Fruit fly (Drosophila melanogaster): ENCODE results near the gene CG13248.

The CG13248 gene

DNA sequence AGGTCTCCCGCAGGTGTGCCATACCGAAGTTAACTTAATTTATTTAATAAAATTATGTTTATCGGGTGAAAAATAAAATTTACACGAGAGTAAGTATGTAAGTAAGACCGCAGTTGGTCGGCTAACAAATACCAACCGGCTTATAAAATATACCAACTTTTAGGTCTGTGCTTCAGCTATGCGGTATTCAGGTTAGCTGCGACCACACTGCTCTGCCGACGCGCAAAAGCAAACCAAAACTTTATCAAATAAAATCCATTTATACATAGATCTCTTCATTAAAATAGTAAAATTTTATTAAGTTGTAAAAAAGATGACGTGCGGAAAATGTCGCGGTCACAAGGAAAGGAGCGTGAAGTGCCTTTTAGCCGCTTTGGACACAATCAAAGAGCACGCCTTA lies 25.7 kb upstream of the CG13248 start, which contains the start of the genes mRpL15 and CtIP:
Gene mRpL15, minus strand, starts transcription at position 141 of the 400 bp plus-strand sequence.
Gene CtIP, plus strand, starts transcription at position 182 of the 400 bp plus-strand sequence.
- TF ChIP-seq Mnt (GFP tag; optimal IDR thresholded peaks at IDR 0.05) (peak; percentile 16), Crg-1 (GFP tag; optimal IDR thresholded peaks at IDR 0.05) (no peak)

DNA sequence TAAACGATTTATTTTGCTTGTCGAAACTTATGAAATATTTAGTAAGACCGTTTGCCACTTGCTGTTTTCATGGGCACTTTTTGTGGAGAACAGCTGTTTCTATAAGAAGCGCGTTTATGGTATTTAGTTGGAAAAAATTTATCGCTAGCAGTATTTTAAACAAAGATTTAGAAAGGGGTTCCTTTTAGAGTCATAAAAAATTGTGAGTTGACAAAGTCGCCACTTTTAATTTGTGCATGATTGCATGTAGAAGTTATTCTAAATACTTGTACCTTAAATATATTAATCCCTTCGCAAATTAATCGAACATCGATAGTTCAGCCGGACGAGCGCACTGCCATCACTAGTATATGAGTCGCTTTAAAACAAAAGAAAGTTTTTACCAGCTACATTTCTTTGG lies 21.9 kb upstream of the CG13248 start, which contains the start of the genes Las and Psn:
Gene Las, minus strand, starts transcription at position 65 of the 400 bp plus-strand sequence.
Gene Psn, plus strand, starts transcription at position 172 of the 400 bp plus-strand sequence.
- TF ChIP-seq CG12768 (GFP tag; optimal IDR thresholded peaks at IDR 0.05) (no peak), Mnt (GFP tag; optimal IDR thresholded peaks at IDR 0.05) (peak; percentile 39), kay (GFP tag; ENCODE audit: borderline replicate concordance) (no peak), CG1620 (GFP tag; optimal IDR thresholded peaks at IDR 0.05) (peak; percentile 12), tj (GFP tag; optimal IDR thresholded peaks at IDR 0.05) (peak; percentile 13), bab1 (GFP tag; optimal IDR thresholded peaks at IDR 0.05) (peak; percentile 56), CG11617 (GFP tag; optimal IDR thresholded peaks at IDR 0.05) (peak; percentile 40), CG14711 (tag; optimal IDR thresholded peaks at IDR 0.05) (peak; percentile 23)

DNA sequence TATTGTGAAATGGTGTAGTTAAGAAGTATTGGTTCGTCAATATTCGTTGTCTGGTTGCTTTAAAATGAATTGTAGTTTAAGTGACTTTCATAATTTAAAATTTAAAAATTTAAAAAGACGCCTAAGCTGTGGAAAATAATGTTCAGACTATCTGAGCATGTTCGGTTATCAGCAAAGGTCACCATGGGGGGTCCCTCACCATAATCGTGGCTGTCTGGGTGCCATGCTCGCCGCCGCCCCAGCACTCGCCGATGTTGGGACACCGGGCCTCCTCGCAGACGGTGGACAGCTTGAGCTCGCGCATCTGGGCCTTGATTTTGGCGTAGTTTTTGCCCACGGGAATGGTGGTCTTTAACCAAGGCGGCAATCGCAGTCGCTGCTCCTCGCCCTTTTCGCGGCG lies 21.3 kb upstream of the CG13248 start:
- TF ChIP-seq cnc (optimal IDR thresholded peaks at IDR 0.05) (no peak), Crg-1 (GFP tag; optimal IDR thresholded peaks at IDR 0.05) (no peak)

DNA sequence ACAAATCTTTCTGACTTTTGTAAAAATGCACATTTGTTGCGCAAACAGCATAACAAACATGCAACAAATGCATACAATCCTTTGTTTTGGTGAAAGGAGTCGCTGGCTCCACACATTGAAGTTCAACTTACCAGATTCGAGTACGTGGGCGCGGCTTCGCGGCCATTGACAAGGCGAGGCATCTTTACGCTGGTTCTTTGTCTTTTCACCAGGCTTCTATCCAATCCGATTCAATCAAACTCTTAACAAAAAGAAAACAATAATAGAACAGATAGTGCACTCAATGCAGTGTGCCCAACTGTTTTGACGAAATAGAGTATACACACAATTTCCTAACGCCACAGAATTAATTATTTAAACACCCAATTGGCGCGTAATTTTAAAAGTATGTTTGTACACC lies 19.8 kb upstream of the CG13248 start, which contains the start of gene CG5262:
Gene CG5262, minus strand, starts transcription at position 294 of the 400 bp plus-strand sequence.
- TF ChIP-seq CG1620 (GFP tag; optimal IDR thresholded peaks at IDR 0.05) (no peak), bab1 (GFP tag; optimal IDR thresholded peaks at IDR 0.05) (peak; percentile 32), tj (GFP tag; optimal IDR thresholded peaks at IDR 0.05) (peak; percentile 63), toe (GFP tag; optimal IDR thresholded peaks at IDR 0.05) (no peak), ovo (GFP tag; optimal IDR thresholded peaks at IDR 0.05) (no peak)

DNA sequence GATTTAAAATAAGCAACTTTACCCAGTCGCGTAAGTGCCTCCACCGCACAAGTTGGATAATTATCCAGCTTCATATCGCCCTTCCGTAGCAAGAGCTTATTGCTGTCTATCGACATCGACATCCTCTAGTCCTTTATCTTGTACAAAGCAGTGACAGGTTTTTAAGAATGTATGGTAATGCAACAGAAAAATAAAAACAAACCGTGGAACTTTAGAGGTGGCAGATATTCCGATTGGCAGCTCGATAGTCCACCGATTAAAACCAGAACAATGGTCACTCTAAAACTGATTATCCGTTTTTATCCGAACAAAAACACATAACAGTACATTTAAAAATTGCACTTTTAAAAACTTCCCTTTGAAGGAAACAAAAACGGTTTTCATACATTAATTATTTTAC lies 17.1 kb upstream of the CG13248 start, which contains the start of gene CG5274:
Gene CG5274, minus strand, starts transcription at position 218 of the 400 bp plus-strand sequence.
- TF ChIP-seq bab1 (GFP tag; optimal IDR thresholded peaks at IDR 0.05) (peak; percentile 62), CG12768 (GFP tag; optimal IDR thresholded peaks at IDR 0.05) (no peak)

DNA sequence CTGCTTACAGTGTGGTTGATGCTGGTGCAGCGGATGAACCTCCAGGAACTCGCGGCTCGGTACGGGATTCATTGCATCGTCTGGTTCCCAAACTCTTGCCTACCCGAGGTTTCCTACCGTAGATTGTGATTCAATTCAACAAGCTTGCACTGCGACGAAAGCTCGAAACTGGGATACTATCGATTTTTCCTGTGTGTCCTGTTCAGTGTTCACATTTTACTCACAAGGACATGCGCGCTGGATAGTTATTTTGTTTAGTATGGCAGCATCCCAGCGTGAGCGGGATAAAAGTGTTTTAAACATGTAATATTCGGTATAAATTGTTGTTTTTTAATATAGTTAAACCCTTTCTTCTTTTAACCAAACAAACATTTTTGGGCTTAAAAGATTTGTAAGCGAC lies 15.5 kb upstream of the CG13248 start, which contains the start of gene CG5282:
Gene CG5282, minus strand, starts transcription at position 184 of the 400 bp plus-strand sequence.
- no peak for TF ChIP-seq Crg-1 (GFP tag; optimal IDR thresholded peaks at IDR 0.05)
- no peak for TF ChIP-seq cnc (optimal IDR thresholded peaks at IDR 0.05)
- no peak for TF ChIP-seq ovo (GFP tag; optimal IDR thresholded peaks at IDR 0.05)
- no peak for TF ChIP-seq CG11617 (GFP tag; optimal IDR thresholded peaks at IDR 0.05)
- no peak for TF ChIP-seq CG12768 (GFP tag; optimal IDR thresholded peaks at IDR 0.05)
- no peak for TF ChIP-seq bab1 (GFP tag; optimal IDR thresholded peaks at IDR 0.05)
- no peak for TF ChIP-seq toe (GFP tag; optimal IDR thresholded peaks at IDR 0.05)
- TF ChIP-seq CG7045 (GFP tag; optimal IDR thresholded peaks at IDR 0.05): no peak
- no peak for TF ChIP-seq CG5204 (GFP tag; optimal IDR thresholded peaks at IDR 0.05)
- TF ChIP-seq tj (GFP tag; optimal IDR thresholded peaks at IDR 0.05): no peak
- TF ChIP-seq pad (GFP tag; optimal IDR thresholded peaks at IDR 0.05): no peak
- TF ChIP-seq cic (GFP tag; optimal IDR thresholded peaks at IDR 0.05): no peak
- TF ChIP-seq CG14711 (tag; optimal IDR thresholded peaks at IDR 0.05): no peak
- TF ChIP-seq CG7101 (tag; optimal IDR thresholded peaks at IDR 0.05): no peak
- no peak for TF ChIP-seq Clk (GFP tag; optimal IDR thresholded peaks at IDR 0.05)
- no peak for TF ChIP-seq Mnt (GFP tag; optimal IDR thresholded peaks at IDR 0.05)
- TF ChIP-seq Hr96 (GFP tag; optimal IDR thresholded peaks at IDR 0.05): no peak
- no peak for TF ChIP-seq CG33017 (tag; optimal IDR thresholded peaks at IDR 0.05)
- no peak for TF ChIP-seq kay (GFP tag; ENCODE audit: borderline replicate concordance)

DNA sequence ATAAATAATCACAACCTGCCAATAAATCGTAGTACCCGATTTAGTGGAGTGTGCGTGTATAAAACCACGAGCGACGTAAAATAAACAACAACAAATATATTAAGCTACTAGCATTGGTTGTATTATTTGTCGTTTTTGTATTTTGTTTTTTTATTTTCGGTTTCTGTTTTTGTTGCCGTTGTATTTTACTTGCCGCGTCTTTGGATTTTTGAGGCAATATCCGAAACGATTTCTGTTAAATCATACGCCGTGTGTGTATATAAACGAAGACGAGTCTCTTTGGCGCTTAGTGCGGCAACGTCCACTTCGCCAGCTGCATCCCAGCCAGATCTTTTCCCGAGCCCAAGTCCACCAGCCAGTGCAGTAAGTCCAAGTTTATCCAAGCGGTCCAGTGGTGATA lies 2.9 kb upstream of the CG13248 start, which contains the start of gene zye:
Gene zye, plus strand, starts transcription at position 301 of the 400 bp plus-strand sequence.
- TF ChIP-seq Crg-1 (GFP tag; optimal IDR thresholded peaks at IDR 0.05) (no peak), bab1 (GFP tag; optimal IDR thresholded peaks at IDR 0.05) (no peak), CG7101 (tag; optimal IDR thresholded peaks at IDR 0.05) (no peak), CG11617 (GFP tag; optimal IDR thresholded peaks at IDR 0.05) (no peak), Clk (GFP tag; optimal IDR thresholded peaks at IDR 0.05) (no peak), CG14711 (tag; optimal IDR thresholded peaks at IDR 0.05) (no peak), cnc (optimal IDR thresholded peaks at IDR 0.05) (no peak), Mnt (GFP tag; optimal IDR thresholded peaks at IDR 0.05) (no peak), pad (GFP tag; optimal IDR thresholded peaks at IDR 0.05) (no peak), toe (GFP tag; optimal IDR thresholded peaks at IDR 0.05) (no peak), CG7045 (GFP tag; optimal IDR thresholded peaks at IDR 0.05) (no peak), CG12768 (GFP tag; optimal IDR thresholded peaks at IDR 0.05) (no peak)

DNA sequence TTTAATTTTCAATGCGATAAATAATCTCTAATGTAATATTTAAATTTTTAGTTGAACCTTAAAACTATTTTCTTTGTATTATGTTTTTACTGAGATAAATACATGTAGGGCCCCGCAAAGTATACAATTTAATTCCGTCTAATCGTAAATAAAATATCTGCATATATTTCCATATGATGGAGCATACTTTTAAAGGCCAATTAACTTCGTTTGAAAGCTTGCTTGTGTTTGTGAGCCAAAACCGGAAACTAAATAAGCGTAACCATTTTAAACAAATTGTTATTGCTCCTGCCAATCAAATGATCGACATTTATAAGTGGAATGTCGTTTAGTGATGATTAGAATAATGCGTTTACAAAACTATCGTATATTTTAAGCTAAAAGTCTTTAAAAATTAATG lies 414 bp upstream of the CG13248 start:
- peak; percentile 29 for TF ChIP-seq CG11617 (GFP tag; optimal IDR thresholded peaks at IDR 0.05)
- TF ChIP-seq CG33017 (tag; optimal IDR thresholded peaks at IDR 0.05): no peak
- TF ChIP-seq CG1620 (GFP tag; optimal IDR thresholded peaks at IDR 0.05): no peak
- peak; percentile 35 for TF ChIP-seq CG7101 (tag; optimal IDR thresholded peaks at IDR 0.05)
- TF ChIP-seq bab1 (GFP tag; optimal IDR thresholded peaks at IDR 0.05): peak; percentile 36
